Fruit fly (Drosophila melanogaster) whole organism, adult: Measurements from ENCODE around the gene Pif1.

Experiments used
- CG11617 ChIP-seq: fragments of 200-800 bp; sonication (Bioruptor generic); optimal IDR thresholded peaks from 2 replicates; lab custom pipeline; 2017; ENCODE audit warnings: mild to moderate bottlenecking, missing biosample characterization, missing genetic modification reagents, missing genetic modification characterization
- CG12768 ChIP-seq: fragments of 200-800 bp; sonication (Bioruptor generic); optimal IDR thresholded peaks from 2 replicates; lab custom pipeline; 2017; ENCODE audit warnings: missing biosample characterization, missing genetic modification characterization, mild to moderate bottlenecking, moderate library complexity, missing genetic modification reagents
- CG14711 ChIP-seq: fragments of 200-800 bp; sonication (Bioruptor generic); optimal IDR thresholded peaks from 2 replicates; lab custom pipeline; 2018; ENCODE audit warnings: missing biosample characterization, mild to moderate bottlenecking, missing genetic modification characterization, moderate library complexity
- CG33017 ChIP-seq: fragments of 200-800 bp; sonication (Bioruptor generic); optimal IDR thresholded peaks from 2 replicates; lab custom pipeline; 2018; ENCODE audit warnings: missing biosample characterization, mild to moderate bottlenecking, missing genetic modification characterization, moderate library complexity
- CG5204 ChIP-seq: fragments of 200-800 bp; sonication (Bioruptor generic); optimal IDR thresholded peaks from 2 replicates; lab custom pipeline; 2016; ENCODE audit warnings: missing biosample characterization, missing genetic modification characterization
- CG7101 ChIP-seq: fragments of 200-800 bp; sonication (Bioruptor generic); optimal IDR thresholded peaks from 2 replicates; lab custom pipeline; 2018; ENCODE audit warnings: missing biosample characterization, mild to moderate bottlenecking, missing genetic modification characterization, moderate library complexity
- Clk ChIP-seq: fragments of 200-800 bp; sonication (Bioruptor generic); optimal IDR thresholded peaks from 2 replicates; lab custom pipeline; 2017; ENCODE audit warnings: missing biosample characterization, missing genetic modification characterization
- Crg-1 ChIP-seq: fragments of 200-800 bp; sonication (Bioruptor generic); optimal IDR thresholded peaks from 2 replicates; lab custom pipeline; 2016; ENCODE audit warnings: missing biosample characterization, missing genetic modification characterization
- Hr96 ChIP-seq: fragments of 200-800 bp; sonication (Bioruptor generic); optimal IDR thresholded peaks from 2 replicates; lab custom pipeline; 2016; ENCODE audit warnings: missing biosample characterization, missing genetic modification characterization
- cic ChIP-seq: fragments of 200-800 bp; sonication (Bioruptor generic); optimal IDR thresholded peaks from 2 replicates; lab custom pipeline; 2017; ENCODE audit warnings: missing biosample characterization, mild to moderate bottlenecking, missing genetic modification characterization, moderate library complexity
- kay ChIP-seq: fragments of 200-800 bp; sonication (Bioruptor generic); peaks from one replicate; lab custom pipeline; 2016; ENCODE audit warnings: missing biosample characterization, missing genetic modification characterization, borderline replicate concordance
- tj ChIP-seq: fragments of 200-800 bp; sonication (Bioruptor generic); optimal IDR thresholded peaks from 3 replicates; lab custom pipeline; 2017; ENCODE audit warnings: missing biosample characterization, mild to moderate bottlenecking, missing genetic modification characterization, moderate library complexity

- no peak for TF ChIP-seq kay (GFP tag; lab: Kevin White, UChicago)
- TF ChIP-seq CG11617 = peak; percentile 62
- TF ChIP-seq tj (GFP tag; lab: Kevin White, UChicago) = peak; percentile 54
- TF ChIP-seq cic (GFP tag; lab: Kevin White, UChicago) = peak; percentile 15
- peak; percentile 73 for TF ChIP-seq CG14711 (tag; lab: Kevin White, UChicago)
- TF ChIP-seq CG7101 = peak; percentile 84
- peak; percentile 85 for TF ChIP-seq Crg-1
- TF ChIP-seq CG5204 (GFP tag; lab: Kevin White, UChicago) = no peak
- TF ChIP-seq Hr96 (GFP tag; lab: Kevin White, UChicago) = no peak
- peak; percentile 83 for TF ChIP-seq CG12768
- peak; percentile 74 for TF ChIP-seq CG33017
- peak; percentile 70 for TF ChIP-seq Clk
These were observed 12.8 kb downstream of the Pif1 start, which contains the start of the genes Cog3 and Sec5 for dm6 chr2L:3457007-3457406.
